Worm (Caenorhabditis elegans) whole organism, L1 larva: ENCODE data around the gene htp-1.

Experiments used
- C16A3.4 ChIP-seq: fragments of 150-350 bp; optimal IDR thresholded peaks from 2 replicates; lab custom pipeline; 2014; ENCODE audit warnings: missing biosample characterization, missing genetic modification characterization
- C34B4.2 ChIP-seq: sonication (generic microtip); optimal IDR thresholded peaks from 2 replicates; lab custom pipeline; 2017; ENCODE audit warnings: mild to moderate bottlenecking, missing genetic modification characterization, missing compliant biosample characterization
- F16B12.6 ChIP-seq: fragments of 150-350 bp; optimal IDR thresholded peaks from 2 replicates; lab custom pipeline; 2014; ENCODE audit warnings: missing biosample characterization, missing genetic modification characterization
- aha-1 ChIP-seq: fragments of 150-350 bp; optimal IDR thresholded peaks from 2 replicates; lab custom pipeline; 2014; ENCODE audit warnings: missing biosample characterization, missing genetic modification characterization
- alr-1 ChIP-seq: fragments of 200-800 bp; sonication (Bioruptor generic); optimal IDR thresholded peaks from 2 replicates; lab custom pipeline; 2018; ENCODE audit warnings: borderline replicate concordance, mild to moderate bottlenecking, missing genetic modification characterization, missing compliant biosample characterization
- aly-2 ChIP-seq: fragments of 150-350 bp; optimal IDR thresholded peaks from 2 replicates; lab custom pipeline; 2014; ENCODE audit warnings: missing biosample characterization, missing genetic modification characterization
- ama-1 ChIP-seq: fragments of 150-350 bp; optimal IDR thresholded peaks from 2 replicates; lab custom pipeline; 2014
- ceh-8 ChIP-seq: fragments of 200-800 bp; sonication (Bioruptor generic); optimal IDR thresholded peaks from 2 replicates; lab custom pipeline; 2018; ENCODE audit warnings: mild to moderate bottlenecking, missing genetic modification characterization, moderate library complexity, missing compliant biosample characterization
- ceh-82 ChIP-seq, 3 experiments: fragments of 150-350 bp in 1 of 3; sonication (generic microtip) in 2 of 3; optimal IDR thresholded peaks; 2 replicates each; lab custom pipeline; 2014 to 2017; ENCODE audit warnings: missing biosample characterization in 3 of 3, missing genetic modification characterization in 3 of 3
- ceh-88 ChIP-seq: fragments of 200-800 bp; sonication (Bioruptor generic); IDR thresholded peaks from 2 replicates; pipeline ENCODE4 v1.3.6; 2022; ENCODE audit warnings: missing genetic modification characterization, missing compliant biosample characterization
- ces-1 ChIP-seq: fragments of 150-350 bp; optimal IDR thresholded peaks from 2 replicates; lab custom pipeline; 2014; ENCODE audit warnings: missing biosample characterization, missing genetic modification reagents, missing genetic modification characterization
- dpl-1 ChIP-seq, 3 experiments: fragments of 150-350 bp in 2 of 3; sonication (generic microtip) in 1 of 3; optimal IDR thresholded peaks; 2 replicates each; lab custom pipeline; 2014 to 2017; ENCODE audit warnings: missing biosample characterization in 3 of 3, missing genetic modification characterization in 3 of 3, missing genetic modification reagents in 3 of 3
- dsc-1 ChIP-seq: sonication (generic microtip); optimal IDR thresholded peaks from 2 replicates; lab custom pipeline; 2016; ENCODE audit warnings: mild to moderate bottlenecking, missing genetic modification characterization, missing compliant biosample characterization
- efl-1 ChIP-seq, 4 experiments: fragments of 150-350 bp; optimal IDR thresholded peaks in 3 of 4; peaks in 1 of 4; 1 replicate in 1 of 4; 2 replicates in 3 of 4; lab custom pipeline; 2014; ENCODE audit warnings: missing biosample characterization in 2 of 4, missing genetic modification characterization in 2 of 4, missing genetic modification reagents in 2 of 4
- egl-27 ChIP-seq, 2 experiments: fragments of 150-350 bp in 1 of 2; sonication (generic microtip); optimal IDR thresholded peaks; 3 replicates each; lab custom pipeline; 2017 to 2018; ENCODE audit warnings: missing biosample characterization in 2 of 2, missing genetic modification characterization in 2 of 2, missing genetic modification reagents in 2 of 2
- elt-2 ChIP-seq: sonication (generic microtip); optimal IDR thresholded peaks from 2 replicates; lab custom pipeline; 2016; ENCODE audit warnings: missing genetic modification characterization, mild to moderate bottlenecking, inconsistent platforms, missing compliant biosample characterization, missing genetic modification reagents
- ets-5 ChIP-seq: fragments of 200-800 bp; sonication (Bioruptor generic); IDR thresholded peaks from 2 replicates; pipeline ENCODE4 v1.3.6; 2022; ENCODE audit warnings: missing genetic modification characterization, missing compliant biosample characterization
- fkh-10 ChIP-seq: sonication (generic microtip); optimal IDR thresholded peaks from 2 replicates; lab custom pipeline; 2017; ENCODE audit warnings: missing biosample characterization, missing genetic modification reagents, missing genetic modification characterization
- fkh-8 ChIP-seq: sonication (generic microtip); optimal IDR thresholded peaks from 2 replicates; lab custom pipeline; 2016; ENCODE audit warnings: mild to moderate bottlenecking, missing genetic modification characterization, missing compliant biosample characterization
- fos-1 ChIP-seq: fragments of 150-350 bp; optimal IDR thresholded peaks from 2 replicates; lab custom pipeline; 2014; ENCODE audit warnings: missing biosample characterization, missing genetic modification characterization
- grh-1 ChIP-seq: fragments of 200-800 bp; sonication (Bioruptor generic); IDR thresholded peaks from 2 replicates; pipeline ENCODE4 v1.3.6; 2022; ENCODE audit warnings: missing genetic modification reagents, missing genetic modification characterization, missing compliant biosample characterization
- hlh-17 ChIP-seq: fragments of 200-800 bp; sonication (Bioruptor generic); optimal IDR thresholded peaks from 2 replicates; lab custom pipeline; 2018; ENCODE audit warnings: missing genetic modification characterization, mild to moderate bottlenecking, missing compliant biosample characterization, moderate library complexity, borderline replicate concordance
- hpl-2 ChIP-seq: fragments of 150-350 bp; optimal IDR thresholded peaks from 2 replicates; lab custom pipeline; 2014; ENCODE audit warnings: missing biosample characterization, missing genetic modification reagents, missing genetic modification characterization
- irx-1 ChIP-seq: sonication (generic microtip); optimal IDR thresholded peaks from 2 replicates; lab custom pipeline; 2016; ENCODE audit warnings: missing genetic modification characterization, missing compliant biosample characterization
- isw-1 ChIP-seq: fragments of 200-800 bp; sonication (Bioruptor generic); IDR thresholded peaks from 2 replicates; pipeline ENCODE4 v1.3.6; 2022; ENCODE audit warnings: missing genetic modification characterization, missing compliant biosample characterization
- jun-1 ChIP-seq: fragments of 150-350 bp; optimal IDR thresholded peaks from 2 replicates; lab custom pipeline; 2014; ENCODE audit warnings: missing biosample characterization, missing genetic modification reagents, missing genetic modification characterization
- lin-15B ChIP-seq: fragments of 150-350 bp; sonication (generic microtip); optimal IDR thresholded peaks from 3 replicates; lab custom pipeline; 2014; ENCODE audit warnings: missing biosample characterization, missing genetic modification characterization
- lin-35 ChIP-seq, 2 experiments: fragments of 150-350 bp; optimal IDR thresholded peaks; 2 replicates each; lab custom pipeline; 2014; ENCODE audit warnings: missing biosample characterization in 2 of 2, missing genetic modification characterization in 2 of 2, missing genetic modification reagents in 2 of 2
- lsy-2 ChIP-seq, 2 experiments: fragments of 150-350 bp; optimal IDR thresholded peaks; 2 replicates each; lab custom pipeline; 2014; ENCODE audit warnings: missing biosample characterization in 2 of 2, missing genetic modification characterization in 2 of 2
- mdl-1 ChIP-seq, 2 experiments: fragments of 150-350 bp; optimal IDR thresholded peaks; 2 replicates each; lab custom pipeline; 2014 to 2017; ENCODE audit warnings: missing biosample characterization in 2 of 2, missing genetic modification characterization in 2 of 2, inconsistent platforms in 1 of 2
- mep-1 ChIP-seq: fragments of 150-350 bp; optimal IDR thresholded peaks from 2 replicates; lab custom pipeline; 2014; ENCODE audit warnings: missing biosample characterization, missing genetic modification characterization
- nhr-12 ChIP-seq: sonication (generic microtip); optimal IDR thresholded peaks from 2 replicates; lab custom pipeline; 2017; ENCODE audit warnings: missing biosample characterization, missing genetic modification characterization
- nhr-19 ChIP-seq: fragments of 200-800 bp; sonication (Bioruptor generic); conservative IDR thresholded peaks from 2 replicates; pipeline ENCODE4 v1.3.6; 2022; ENCODE audit warnings: missing genetic modification characterization, missing compliant biosample characterization
- nhr-237 ChIP-seq: fragments of 150-350 bp; optimal IDR thresholded peaks from 2 replicates; lab custom pipeline; 2014; ENCODE audit warnings: missing biosample characterization, missing genetic modification characterization
- nhr-47 ChIP-seq: sonication (generic microtip); optimal IDR thresholded peaks from 2 replicates; lab custom pipeline; 2016; ENCODE audit warnings: mild to moderate bottlenecking, missing genetic modification characterization, moderate library complexity, missing compliant biosample characterization
- nhr-71 ChIP-seq: sonication (generic microtip); optimal IDR thresholded peaks from 2 replicates; lab custom pipeline; 2016; ENCODE audit warnings: mild to moderate bottlenecking, missing genetic modification characterization, moderate library complexity, missing compliant biosample characterization
- nhr-76 ChIP-seq: sonication (generic microtip); optimal IDR thresholded peaks from 2 replicates; lab custom pipeline; 2017; ENCODE audit warnings: missing biosample characterization, missing genetic modification characterization
- nhr-77 ChIP-seq: fragments of 150-350 bp; optimal IDR thresholded peaks from 2 replicates; lab custom pipeline; 2014; ENCODE audit warnings: missing biosample characterization, missing genetic modification characterization
- nhr-84 ChIP-seq: sonication (generic microtip); optimal IDR thresholded peaks from 2 replicates; lab custom pipeline; 2017; ENCODE audit warnings: missing biosample characterization, missing genetic modification characterization
- pag-3 ChIP-seq: sonication (generic microtip); optimal IDR thresholded peaks from 2 replicates; lab custom pipeline; 2017; ENCODE audit warnings: missing genetic modification characterization, mild to moderate bottlenecking, missing compliant biosample characterization, antibody characterized with exemption, borderline replicate concordance; ENCODE audit not compliant: insufficient read depth
- pax-3 ChIP-seq: fragments of 200-800 bp; sonication (Bioruptor generic); optimal IDR thresholded peaks from 2 replicates; lab custom pipeline; 2018; ENCODE audit warnings: mild to moderate bottlenecking, missing genetic modification characterization, moderate library complexity, missing compliant biosample characterization
- pqm-1 ChIP-seq: sonication (generic microtip); optimal IDR thresholded peaks from 3 replicates; lab custom pipeline; 2017; ENCODE audit warnings: missing biosample characterization, missing genetic modification characterization
- skn-1 ChIP-seq: fragments of 150-350 bp; optimal IDR thresholded peaks from 2 replicates; lab custom pipeline; 2014; ENCODE audit warnings: missing biosample characterization, missing genetic modification characterization
- snu-23 ChIP-seq: sonication (generic microtip); optimal IDR thresholded peaks from 2 replicates; lab custom pipeline; 2016; ENCODE audit warnings: missing genetic modification characterization, missing compliant biosample characterization
- sup-37 ChIP-seq: fragments of 200-800 bp; sonication (Bioruptor generic); optimal IDR thresholded peaks from 2 replicates; lab custom pipeline; 2018; ENCODE audit warnings: mild to moderate bottlenecking, missing genetic modification characterization, missing compliant biosample characterization
- swsn-7 ChIP-seq: sonication (generic microtip); optimal IDR thresholded peaks from 2 replicates; lab custom pipeline; 2016; ENCODE audit warnings: missing genetic modification characterization, missing compliant biosample characterization
- unc-30 ChIP-seq: sonication (generic microtip); optimal IDR thresholded peaks from 2 replicates; lab custom pipeline; 2017; ENCODE audit warnings: missing biosample characterization, missing genetic modification characterization
- unc-62 ChIP-seq: fragments of 150-350 bp; optimal IDR thresholded peaks from 2 replicates; lab custom pipeline; 2014; ENCODE audit warnings: missing biosample characterization, missing genetic modification reagents, missing genetic modification characterization
- unc-86 ChIP-seq: sonication (generic microtip); optimal IDR thresholded peaks from 2 replicates; lab custom pipeline; 2016; ENCODE audit warnings: missing genetic modification characterization, missing compliant biosample characterization
- unc-98 ChIP-seq: fragments of 200-800 bp; sonication (Bioruptor generic); IDR thresholded peaks from 2 replicates; pipeline ENCODE4 v1.3.6; 2022; ENCODE audit warnings: missing genetic modification characterization, missing compliant biosample characterization
- vab-15 ChIP-seq: sonication (generic microtip); optimal IDR thresholded peaks from 2 replicates; lab custom pipeline; 2017; ENCODE audit warnings: missing genotype, mild to moderate bottlenecking, missing genetic modification characterization, missing compliant biosample characterization
- ztf-11 ChIP-seq, 2 experiments: sonication (generic microtip); optimal IDR thresholded peaks; 2 replicates each; lab custom pipeline; 2016 to 2017; ENCODE audit warnings: missing genetic modification characterization in 2 of 2, missing biosample characterization in 1 of 2, missing compliant biosample characterization in 1 of 2

Gene htp-1

DNA sequence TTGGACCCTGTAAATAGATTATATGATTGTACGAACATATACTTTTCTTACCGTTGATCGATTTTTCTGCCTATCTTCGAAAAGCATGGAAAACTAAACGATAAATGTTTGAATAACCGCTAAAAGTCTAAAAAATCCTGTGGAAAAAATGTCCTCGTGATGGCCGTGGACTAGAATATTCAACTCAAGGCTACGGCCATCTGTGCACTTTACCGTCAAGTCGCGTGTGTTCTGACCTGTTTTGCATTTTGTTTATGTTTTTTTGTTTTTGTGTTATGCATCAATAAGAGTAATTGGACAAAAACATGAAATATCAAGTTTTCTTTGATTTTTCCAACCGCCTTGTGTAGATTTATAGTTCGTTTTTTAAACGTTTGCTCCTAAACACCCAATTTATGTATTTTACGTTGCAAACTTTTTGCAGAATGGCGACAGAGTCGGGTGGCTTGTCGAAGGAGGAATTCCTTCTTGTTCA is 27.2 kb downstream of the htp-1 start, which contains the start of the genes hda-6 and F41H10.4 (continued):
- peak; percentile 80 to 88 for TF ChIP-seq lin-35 (GFP tag; optimal IDR thresholded peaks at IDR 0.05; lab: Kevin White, UChicago)
- TF ChIP-seq jun-1 (tag; lab: Kevin White, UChicago): no peak
- no peak for TF ChIP-seq nhr-12 (tag; lab: Kevin White, UChicago)
- peak; percentile 66 for TF ChIP-seq lin-15B
- TF ChIP-seq nhr-76 (tag; lab: Kevin White, UChicago): no peak
- TF ChIP-seq dpl-1 (GFP tag; optimal IDR thresholded peaks at IDR 0.05; lab: Kevin White, UChicago): peak; percentile 67 to 82 (median 81)
- TF ChIP-seq elt-2 (tag; lab: Kevin White, UChicago): peak; percentile 57
- peak; percentile 93 for TF ChIP-seq mep-1
- no peak for TF ChIP-seq C34B4.2 (tag; lab: Kevin White, UChicago)
- TF ChIP-seq nhr-19: peak; percentile 76
- peak; percentile 79 for TF ChIP-seq swsn-7 (tag; lab: Kevin White, UChicago)
- peak; percentile 71 for TF ChIP-seq grh-1 (GFP tag; lab: Robert Waterston, UW)
- TF ChIP-seq isw-1 (GFP tag; lab: Robert Waterston, UW): peak; percentile 62
- TF ChIP-seq irx-1: peak; percentile 86
- TF ChIP-seq fos-1 (tag; lab: Kevin White, UChicago): no peak
- TF ChIP-seq unc-86 (tag; lab: Kevin White, UChicago): peak; percentile 72
- TF ChIP-seq skn-1: no peak
- no peak for TF ChIP-seq pqm-1 (tag; lab: Kevin White, UChicago)
- peak; percentile 39 for TF ChIP-seq nhr-77 (tag; lab: Kevin White, UChicago)
- TF ChIP-seq pag-3 (tag; lab: Kevin White, UChicago): no peak
- no peak for TF ChIP-seq ceh-88
- TF ChIP-seq dsc-1 (tag; lab: Kevin White, UChicago): peak; percentile 85
- peak; percentile 59; the same call in 1 of the 2 replicates for TF ChIP-seq unc-98
- TF ChIP-seq aha-1 (tag; lab: Kevin White, UChicago): no peak
- peak; percentile 65 to 83 for TF ChIP-seq efl-1 (optimal IDR thresholded peaks at IDR 0.05; lab: Kevin White, UChicago)
- TF ChIP-seq efl-1 (GFP tag; optimal IDR thresholded peaks at IDR 0.05 in 1 of 2; lab: Kevin White, UChicago): peak; percentile 82 to 98
- no peak for TF ChIP-seq egl-27 (tag; optimal IDR thresholded peaks at IDR 0.05; lab: Kevin White, UChicago)
- peak; percentile 71 for TF ChIP-seq C16A3.4 (tag; lab: Kevin White, UChicago)
- TF ChIP-seq sup-37 (GFP tag; lab: Kevin White, UChicago): no peak
- peak; percentile 86 for TF ChIP-seq nhr-47 (tag; lab: Kevin White, UChicago)
- TF ChIP-seq alr-1: no peak
- peak; percentile 90 for TF ChIP-seq snu-23 (GFP tag; lab: Kevin White, UChicago)
- peak; percentile 90 for TF ChIP-seq nhr-71 (tag; lab: Kevin White, UChicago)
- peak; percentile 2 for TF ChIP-seq hpl-2 (GFP tag; lab: Kevin White, UChicago)
- no peak for TF ChIP-seq fkh-10 (GFP tag; lab: Kevin White, UChicago)
- TF ChIP-seq ceh-82 (tag; optimal IDR thresholded peaks at IDR 0.05; lab: Kevin White, UChicago): peak; percentile 55 to 68 (median 57)
- TF ChIP-seq unc-30 (tag; lab: Kevin White, UChicago): no peak
- TF ChIP-seq hlh-17 (GFP tag; lab: Kevin White, UChicago): no peak
- TF ChIP-seq vab-15 (tag; lab: Kevin White, UChicago): no peak
- no peak for TF ChIP-seq ets-5
- TF ChIP-seq ceh-8 (GFP tag; lab: Kevin White, UChicago): no peak
- TF ChIP-seq F16B12.6 (tag; lab: Kevin White, UChicago): peak; percentile 88
- peak; percentile 71 for TF ChIP-seq fkh-8 (tag; lab: Kevin White, UChicago)
- TF ChIP-seq unc-62 (GFP tag; lab: Kevin White, UChicago): no peak
- no peak for TF ChIP-seq ama-1 (lab: Kevin White, UChicago)
- TF ChIP-seq mdl-1 (tag; optimal IDR thresholded peaks at IDR 0.05; lab: Kevin White, UChicago): peak in 1 of 2 experiments; percentile 72
- TF ChIP-seq nhr-237 (tag; lab: Kevin White, UChicago): no peak
- TF ChIP-seq aly-2 (tag; lab: Kevin White, UChicago): no peak
- TF ChIP-seq ztf-11 (tag; optimal IDR thresholded peaks at IDR 0.05; lab: Kevin White, UChicago): peak in 1 of 2 experiments; percentile 89
- TF ChIP-seq pax-3: peak; percentile 65
- no peak for TF ChIP-seq ces-1
- TF ChIP-seq nhr-84: no peak
- TF ChIP-seq lsy-2 (tag; optimal IDR thresholded peaks at IDR 0.05; lab: Kevin White, UChicago): peak; percentile 87
